Worm (Caenorhabditis elegans) whole organism, young adult: Measurements from ENCODE around the gene acs-4.

Experiments used
- B0336.3 ChIP-seq: fragments of 200-800 bp; sonication (Bioruptor generic); IDR thresholded peaks from 2 replicates; pipeline ENCODE4 v1.3.6; 2022; ENCODE audit warnings: missing genetic modification characterization, missing compliant biosample characterization
- C17E4.6 ChIP-seq: fragments of 200-800 bp; sonication (Bioruptor generic); IDR thresholded peaks from 2 replicates; pipeline ENCODE4 v1.3.6; 2022; ENCODE audit warnings: missing genetic modification reagents, missing genetic modification characterization, missing compliant biosample characterization
- F33H1.4 ChIP-seq: fragments of 200-800 bp; sonication (Bioruptor generic); IDR thresholded peaks from 2 replicates; pipeline ENCODE4 v1.3.6; 2022; ENCODE audit warnings: missing genetic modification reagents, missing genetic modification characterization, missing compliant biosample characterization
- F49E8.2 ChIP-seq: sonication (generic microtip); optimal IDR thresholded peaks from 3 replicates; lab custom pipeline; 2017; ENCODE audit warnings: missing genetic modification characterization, mild to moderate bottlenecking, missing compliant biosample characterization, antibody characterized with exemption, moderate library complexity; ENCODE audit not compliant: insufficient read depth
- F57A8.1 ChIP-seq: fragments of 200-800 bp; sonication (Bioruptor generic); optimal IDR thresholded peaks from 2 replicates; lab custom pipeline; 2018; ENCODE audit warnings: mild to moderate bottlenecking, missing genetic modification characterization, moderate library complexity, missing compliant biosample characterization
- T07F8.4 ChIP-seq: sonication (generic microtip); optimal IDR thresholded peaks from 2 replicates; lab custom pipeline; 2016; ENCODE audit warnings: mild to moderate bottlenecking, missing genetic modification characterization, moderate library complexity, missing compliant biosample characterization
- Y53G8AR.9 ChIP-seq: fragments of 200-800 bp; sonication (Bioruptor generic); conservative IDR thresholded peaks from 2 replicates; pipeline ENCODE4 v1.3.6; 2022; ENCODE audit warnings: missing genetic modification reagents, missing genetic modification characterization, missing compliant biosample characterization
- Y67H2A.10 ChIP-seq: fragments of 200-800 bp; sonication (Bioruptor generic); conservative IDR thresholded peaks from 2 replicates; pipeline ENCODE4 v1.3.6; 2022; ENCODE audit warnings: missing genetic modification reagents, missing genetic modification characterization, missing compliant biosample characterization
- ama-1 ChIP-seq, 3 experiments: fragments of 150-350 bp in 1 of 3; sonication (generic microtip) in 2 of 3; optimal IDR thresholded peaks; 2 replicates each; lab custom pipeline; 2014 to 2018; ENCODE audit warnings: missing biosample characterization in 2 of 3, missing genetic modification characterization in 2 of 3, missing genetic modification reagents in 2 of 3
- athp-1 ChIP-seq: sonication (generic microtip); optimal IDR thresholded peaks from 2 replicates; lab custom pipeline; 2017; ENCODE audit warnings: mild to moderate bottlenecking, missing genetic modification characterization, missing compliant biosample characterization
- attf-6 ChIP-seq: fragments of 200-800 bp; sonication (Bioruptor generic); IDR thresholded peaks from 2 replicates; pipeline ENCODE4 v1.3.6; 2022; ENCODE audit warnings: missing genetic modification reagents, missing genetic modification characterization, missing compliant biosample characterization
- ccch-3 ChIP-seq: fragments of 200-800 bp; sonication (Bioruptor generic); optimal IDR thresholded peaks from 2 replicates; lab custom pipeline; 2018; ENCODE audit warnings: mild to moderate bottlenecking, missing genetic modification characterization, missing compliant biosample characterization
- cebp-2 ChIP-seq: fragments of 200-800 bp; sonication (Bioruptor generic); IDR thresholded peaks from 2 replicates; pipeline ENCODE4 v1.3.6; 2022; ENCODE audit warnings: missing genetic modification characterization, missing compliant biosample characterization
- ceh-100 ChIP-seq: fragments of 200-800 bp; sonication (Bioruptor generic); IDR thresholded peaks from 2 replicates; pipeline ENCODE4 v1.3.6; 2022; ENCODE audit warnings: missing genetic modification reagents, missing genetic modification characterization, missing compliant biosample characterization
- ceh-40 ChIP-seq: fragments of 200-800 bp; sonication (Bioruptor generic); IDR thresholded peaks from 2 replicates; pipeline ENCODE4 v1.3.6; 2022; ENCODE audit warnings: missing genetic modification characterization, missing compliant biosample characterization
- dox-1 ChIP-seq: fragments of 200-800 bp; sonication (Bioruptor generic); IDR thresholded peaks from 2 replicates; pipeline ENCODE4 v1.3.6; 2022; ENCODE audit warnings: missing genetic modification reagents, missing genetic modification characterization, missing compliant biosample characterization
- efl-1 ChIP-seq: fragments of 150-350 bp; optimal IDR thresholded peaks from 2 replicates; lab custom pipeline; 2014; ENCODE audit warnings: missing biosample characterization, missing genetic modification reagents, missing genetic modification characterization
- egl-44 ChIP-seq: fragments of 200-800 bp; sonication (Bioruptor generic); IDR thresholded peaks from 2 replicates; pipeline ENCODE4 v1.3.6; 2022; ENCODE audit warnings: missing genetic modification reagents, missing genetic modification characterization, missing compliant biosample characterization
- ekl-4 ChIP-seq: fragments of 200-800 bp; sonication (Bioruptor generic); IDR thresholded peaks from 2 replicates; pipeline ENCODE4 v1.3.6; 2022; ENCODE audit warnings: missing genetic modification reagents, missing genetic modification characterization, missing compliant biosample characterization
- him-1 ChIP-seq: sonication (generic microtip); optimal IDR thresholded peaks from 2 replicates; lab custom pipeline; 2016; ENCODE audit warnings: missing genotype, missing genetic modification reagents, missing genetic modification characterization, missing compliant biosample characterization
- hlh-12 ChIP-seq: sonication (generic microtip); optimal IDR thresholded peaks from 2 replicates; lab custom pipeline; 2016; ENCODE audit warnings: missing genetic modification characterization, missing compliant biosample characterization
- hmg-1.2 ChIP-seq: fragments of 200-800 bp; sonication (Bioruptor generic); IDR thresholded peaks from 2 replicates; pipeline ENCODE4 v1.3.6; 2022; ENCODE audit warnings: missing genetic modification reagents, missing genetic modification characterization, missing compliant biosample characterization
- hrde-1 ChIP-seq: sonication (generic microtip); optimal IDR thresholded peaks from 2 replicates; lab custom pipeline; 2016; ENCODE audit warnings: missing genetic modification characterization, mild to moderate bottlenecking, missing compliant biosample characterization, moderate library complexity, missing genotype, missing genetic modification reagents, borderline replicate concordance
- hsf-1 ChIP-seq: fragments of 200-800 bp; sonication (Bioruptor generic); IDR thresholded peaks from 2 replicates; pipeline ENCODE4 v1.3.6; 2022; ENCODE audit warnings: missing genetic modification reagents, missing genetic modification characterization, missing compliant biosample characterization
- lin-26 ChIP-seq: fragments of 200-800 bp; sonication (Bioruptor generic); IDR thresholded peaks from 2 replicates; pipeline ENCODE4 v1.3.6; 2022; ENCODE audit warnings: missing genetic modification reagents, missing genetic modification characterization, missing compliant biosample characterization
- lin-40 ChIP-seq: sonication (generic microtip); optimal IDR thresholded peaks from 2 replicates; lab custom pipeline; 2016; ENCODE audit warnings: missing genetic modification characterization, mild to moderate bottlenecking, missing compliant biosample characterization, missing genotype, missing genetic modification reagents
- lin-54 ChIP-seq: fragments of 200-800 bp; sonication (Bioruptor generic); optimal IDR thresholded peaks from 2 replicates; lab custom pipeline; 2018; ENCODE audit warnings: mild to moderate bottlenecking, missing genetic modification characterization, missing compliant biosample characterization
- lir-1 ChIP-seq: fragments of 200-800 bp; sonication (Bioruptor generic); conservative IDR thresholded peaks from 2 replicates; pipeline ENCODE4 v1.3.6; 2022; ENCODE audit warnings: missing genetic modification reagents, missing genetic modification characterization, missing compliant biosample characterization
- lsl-1 ChIP-seq: fragments of 200-800 bp; sonication (Bioruptor generic); optimal IDR thresholded peaks from 2 replicates; lab custom pipeline; 2018; ENCODE audit warnings: mild to moderate bottlenecking, missing genetic modification characterization, moderate library complexity, missing compliant biosample characterization
- madf-3 ChIP-seq: fragments of 200-800 bp; sonication (Bioruptor generic); IDR thresholded peaks from 2 replicates; pipeline ENCODE4 v1.3.6; 2022; ENCODE audit warnings: missing genetic modification reagents, missing genetic modification characterization, missing compliant biosample characterization
- madf-6 ChIP-seq: fragments of 200-800 bp; sonication (Bioruptor generic); IDR thresholded peaks from 2 replicates; pipeline ENCODE4 v1.3.6; 2022; ENCODE audit warnings: missing genetic modification reagents, missing genetic modification characterization, missing compliant biosample characterization
- mel-28 ChIP-seq: sonication (generic microtip); optimal IDR thresholded peaks from 2 replicates; lab custom pipeline; 2016; ENCODE audit warnings: borderline replicate concordance, mild to moderate bottlenecking, missing genetic modification characterization, missing compliant biosample characterization
- nfyb-1 ChIP-seq: fragments of 200-800 bp; sonication (Bioruptor generic); IDR thresholded peaks from 2 replicates; pipeline ENCODE4 v1.3.6; 2022; ENCODE audit warnings: missing genetic modification reagents, missing genetic modification characterization, missing compliant biosample characterization
- rec-8 ChIP-seq, 2 experiments: sonication (generic microtip); optimal IDR thresholded peaks; 2 replicates each; lab custom pipeline; 2016; ENCODE audit warnings: mild to moderate bottlenecking in 2 of 2, missing genetic modification characterization in 2 of 2, missing genetic modification reagents in 2 of 2, missing genotype in 2 of 2, missing biosample characterization in 1 of 2, missing compliant biosample characterization in 1 of 2, moderate library complexity in 1 of 2
- repo-1 ChIP-seq: sonication (generic microtip); optimal IDR thresholded peaks from 2 replicates; lab custom pipeline; 2017; ENCODE audit warnings: mild to moderate bottlenecking, missing genetic modification characterization, missing compliant biosample characterization
- snpc-1.1 ChIP-seq: sonication (generic microtip); optimal IDR thresholded peaks from 2 replicates; lab custom pipeline; 2017; ENCODE audit warnings: missing genetic modification characterization, mild to moderate bottlenecking, missing compliant biosample characterization, antibody characterized with exemption, moderate library complexity, missing genotype, missing genetic modification reagents; ENCODE audit not compliant: insufficient read depth
- snpc-3.4 ChIP-seq: sonication (generic microtip); optimal IDR thresholded peaks from 2 replicates; lab custom pipeline; 2017; ENCODE audit warnings: missing genetic modification characterization, mild to moderate bottlenecking, missing compliant biosample characterization, antibody characterized with exemption, moderate library complexity, missing genotype, missing genetic modification reagents
- snpc-4 ChIP-seq, 5 experiments: fragments of 150-350 bp in 1 of 5; sonication (generic microtip) in 4 of 5; optimal IDR thresholded peaks; 2 replicates each; lab custom pipeline; 2014 to 2018; ENCODE audit warnings: missing genetic modification characterization in 5 of 5, missing biosample characterization in 3 of 5, antibody characterized with exemption in 2 of 5, mild to moderate bottlenecking in 2 of 5, missing compliant biosample characterization in 2 of 5, missing genotype in 2 of 5, moderate library complexity in 2 of 5, missing genetic modification reagents in 1 of 5
- tlf-1 ChIP-seq: fragments of 200-800 bp; sonication (Bioruptor generic); optimal IDR thresholded peaks from 2 replicates; lab custom pipeline; 2018; ENCODE audit warnings: mild to moderate bottlenecking, missing genetic modification characterization, missing compliant biosample characterization
- unc-130 ChIP-seq: sonication (generic microtip); optimal IDR thresholded peaks from 2 replicates; lab custom pipeline; 2016; ENCODE audit warnings: missing genetic modification reagents, missing genetic modification characterization, missing compliant biosample characterization
- unc-62 ChIP-seq: fragments of 150-350 bp; optimal IDR thresholded peaks from 2 replicates; lab custom pipeline; 2014; ENCODE audit warnings: missing biosample characterization, missing genetic modification reagents, missing genetic modification characterization
- ztf-3 ChIP-seq: fragments of 200-800 bp; sonication (Bioruptor generic); optimal IDR thresholded peaks from 2 replicates; lab custom pipeline; 2018; ENCODE audit warnings: mild to moderate bottlenecking, missing genetic modification characterization, missing compliant biosample characterization

Gene acs-4

ce11 chrIII:7207903-7208497 lies 40.4 kb downstream of the acs-4 start, which contains the start of gene rpl-6 (continued):
- TF ChIP-seq lir-1 (GFP tag; lab: Robert Waterston, UW) = peak; percentile 28; the same call in 1 of the 2 replicates
- no peak for TF ChIP-seq egl-44 (GFP tag; lab: Robert Waterston, UW)
- TF ChIP-seq Y67H2A.10 (GFP tag; lab: Robert Waterston, UW) = peak; percentile 59
- peak; percentile 91 for TF ChIP-seq lsl-1 (GFP tag; lab: Kevin White, UChicago)
- no peak for TF ChIP-seq ccch-3
- TF ChIP-seq F33H1.4 (GFP tag; lab: Robert Waterston, UW) = peak; percentile 98
- TF ChIP-seq C17E4.6 (GFP tag; lab: Robert Waterston, UW) = no peak
- peak; percentile 68 for TF ChIP-seq lin-40 (tag; lab: Kevin White, UChicago)

ce11 chrIII:7209721-7210120 lies 42.1 kb downstream of the acs-4 start, which contains the start of gene R151.2:
Gene R151.2, plus strand, starts transcription at chrIII:7209967.
- TF ChIP-seq rec-8 (tag; optimal IDR thresholded peaks at IDR 0.05; lab: Kevin White, UChicago) (peak in 1 of 2 experiments; percentile 4), ztf-3 (GFP tag; lab: Kevin White, UChicago) (no peak), snpc-4 (GFP tag; optimal IDR thresholded peaks at IDR 0.05; lab: Kevin White, UChicago) (no peak), snpc-4 (tag; optimal IDR thresholded peaks at IDR 0.05; lab: Kevin White, UChicago) (peak in 1 of 4 experiments; percentile 3), unc-130 (GFP tag; lab: Kevin White, UChicago) (no peak), snpc-3.4 (tag; lab: Kevin White, UChicago) (peak; percentile 37), Y53G8AR.9 (GFP tag; lab: Robert Waterston, UW) (0 out of 2 replicates have a peak, but pooled peaks have one; percentile 26), B0336.3 (GFP tag; lab: Robert Waterston, UW) (peak; percentile 54), repo-1 (tag; lab: Kevin White, UChicago) (no peak), hrde-1 (tag; lab: Kevin White, UChicago) (peak; percentile 77), tlf-1 (GFP tag; lab: Kevin White, UChicago) (peak; percentile 36), ama-1 (optimal IDR thresholded peaks at IDR 0.05; lab: Kevin White, UChicago) (no peak), ama-1 (GFP tag; optimal IDR thresholded peaks at IDR 0.05; lab: Kevin White, UChicago) (peak in 1 of 2 experiments; percentile 61), T07F8.4 (no peak), egl-44 (GFP tag; lab: Robert Waterston, UW) (0 out of 2 replicates have a peak, but pooled peaks have one; percentile 35), F49E8.2 (peak; percentile 57), attf-6 (GFP tag; lab: Robert Waterston, UW) (peak; percentile 60), dox-1 (GFP tag; lab: Robert Waterston, UW) (0 out of 2 replicates have a peak, but pooled peaks have one; percentile 12), athp-1 (tag; lab: Kevin White, UChicago) (peak; percentile 12), unc-62 (GFP tag; lab: Kevin White, UChicago) (no peak), hsf-1 (GFP tag; lab: Robert Waterston, UW) (0 out of 2 replicates have a peak, but pooled peaks have one; percentile 5), hlh-12 (tag; lab: Kevin White, UChicago) (no peak), lin-54 (GFP tag; lab: Kevin White, UChicago) (peak; percentile 53), nfyb-1 (GFP tag; lab: Robert Waterston, UW) (0 out of 2 replicates have a peak, but pooled peaks have one; percentile 47), mel-28 (tag; lab: Kevin White, UChicago) (no peak), ceh-40 (GFP tag; lab: Robert Waterston, UW) (no peak), lsl-1 (GFP tag; lab: Kevin White, UChicago) (peak; percentile 42), hmg-1.2 (GFP tag; lab: Robert Waterston, UW) (peak; percentile 24; the same call in 1 of the 2 replicates), madf-6 (GFP tag; lab: Robert Waterston, UW) (0 out of 2 replicates have a peak, but pooled peaks have one; percentile 28), him-1 (tag; lab: Kevin White, UChicago) (no peak), F33H1.4 (GFP tag; lab: Robert Waterston, UW) (peak; percentile 38), efl-1 (GFP tag; lab: Kevin White, UChicago) (no peak), lin-26 (GFP tag; lab: Robert Waterston, UW) (0 out of 2 replicates have a peak, but pooled peaks have one; percentile 39), ceh-100 (GFP tag; lab: Robert Waterston, UW) (peak; percentile 24; the same call in 1 of the 2 replicates), ekl-4 (peak; percentile 45; the same call in 1 of the 2 replicates), madf-3 (GFP tag; lab: Robert Waterston, UW) (peak; percentile 62; the same call in 1 of the 2 replicates), snpc-1.1 (no peak), cebp-2 (GFP tag; lab: Robert Waterston, UW) (no peak), F57A8.1 (GFP tag; lab: Kevin White, UChicago) (peak; percentile 6)
